Worm (Caenorhabditis elegans) whole organism, mixed stage, embryonic: ENCODE results near the gene Y37H2A.10.

Source experiments
- M03D4.4 ChIP-seq: sonication (generic microtip); optimal IDR thresholded peaks from 2 replicates; lab custom pipeline; 2017; ENCODE audit warnings: mild to moderate bottlenecking, missing genetic modification characterization, missing compliant biosample characterization
- bed-3 ChIP-seq: fragments of 200-800 bp; sonication (Bioruptor generic); optimal IDR thresholded peaks from 3 replicates; lab custom pipeline; 2018; ENCODE audit warnings: mild to moderate bottlenecking, missing genetic modification characterization, moderate library complexity, missing compliant biosample characterization
- blmp-1 ChIP-seq: fragments of 150-350 bp; optimal IDR thresholded peaks from 2 replicates; lab custom pipeline; 2014; ENCODE audit warnings: missing biosample characterization, missing genetic modification characterization
- ceh-39 ChIP-seq: fragments of 150-350 bp; optimal IDR thresholded peaks from 2 replicates; lab custom pipeline; 2014; ENCODE audit warnings: missing biosample characterization, missing genetic modification characterization
- ceh-43 ChIP-seq: fragments of 200-800 bp; sonication (Bioruptor generic); optimal IDR thresholded peaks from 2 replicates; lab custom pipeline; 2018; ENCODE audit warnings: mild to moderate bottlenecking, missing genetic modification characterization, moderate library complexity, missing compliant biosample characterization
- ceh-83 ChIP-seq: fragments of 200-800 bp; sonication (Bioruptor generic); optimal IDR thresholded peaks from 2 replicates; lab custom pipeline; 2018; ENCODE audit warnings: mild to moderate bottlenecking, missing genetic modification characterization, missing compliant biosample characterization
- ces-1 ChIP-seq: fragments of 150-350 bp; optimal IDR thresholded peaks from 2 replicates; lab custom pipeline; 2014; ENCODE audit warnings: missing biosample characterization, missing genetic modification reagents, missing genetic modification characterization
- cnd-1 ChIP-seq: fragments of 200-800 bp; sonication (Bioruptor generic); optimal IDR thresholded peaks from 2 replicates; lab custom pipeline; 2018; ENCODE audit warnings: mild to moderate bottlenecking, missing genetic modification characterization, missing compliant biosample characterization
- drap-1 ChIP-seq: fragments of 200-800 bp; sonication (Bioruptor generic); optimal IDR thresholded peaks from 3 replicates; lab custom pipeline; 2018; ENCODE audit warnings: mild to moderate bottlenecking, missing genetic modification characterization, missing compliant biosample characterization
- elt-1 ChIP-seq: sonication (generic microtip); optimal IDR thresholded peaks from 2 replicates; lab custom pipeline; 2017; ENCODE audit warnings: missing genetic modification characterization, mild to moderate bottlenecking, missing compliant biosample characterization, antibody characterized with exemption, moderate library complexity, borderline replicate concordance; ENCODE audit not compliant: insufficient read depth
- flh-1 ChIP-seq: fragments of 200-800 bp; sonication (Bioruptor generic); optimal IDR thresholded peaks from 2 replicates; lab custom pipeline; 2018; ENCODE audit warnings: mild to moderate bottlenecking, missing genetic modification characterization, moderate library complexity, missing compliant biosample characterization
- hlh-1 ChIP-seq: fragments of 150-350 bp; optimal IDR thresholded peaks from 2 replicates; lab custom pipeline; 2014; ENCODE audit warnings: missing biosample characterization, missing genetic modification reagents, missing genetic modification characterization
- lin-13 ChIP-seq: fragments of 150-350 bp; optimal IDR thresholded peaks from 2 replicates; lab custom pipeline; 2014; ENCODE audit warnings: missing biosample characterization, missing genetic modification characterization
- lin-32 ChIP-seq: fragments of 200-800 bp; sonication (Bioruptor generic); optimal IDR thresholded peaks from 2 replicates; lab custom pipeline; 2018; ENCODE audit warnings: mild to moderate bottlenecking, missing genetic modification characterization, missing compliant biosample characterization
- lsy-2 ChIP-seq: fragments of 150-350 bp; optimal IDR thresholded peaks from 2 replicates; lab custom pipeline; 2014; ENCODE audit warnings: missing biosample characterization, missing genetic modification characterization
- mab-5 ChIP-seq: fragments of 150-350 bp; optimal IDR thresholded peaks from 2 replicates; lab custom pipeline; 2014; ENCODE audit warnings: missing biosample characterization, missing genetic modification characterization
- mep-1 ChIP-seq: fragments of 150-350 bp; optimal IDR thresholded peaks from 2 replicates; lab custom pipeline; 2017; ENCODE audit warnings: missing biosample characterization, missing genetic modification reagents, missing genetic modification characterization, inconsistent platforms
- nhr-12 ChIP-seq: fragments of 150-350 bp; optimal IDR thresholded peaks from 2 replicates; lab custom pipeline; 2014; ENCODE audit warnings: missing biosample characterization, missing genetic modification characterization
- nhr-2 ChIP-seq: fragments of 150-350 bp; optimal IDR thresholded peaks from 2 replicates; lab custom pipeline; 2014; ENCODE audit warnings: missing biosample characterization, missing genetic modification characterization
- nhr-237 ChIP-seq: fragments of 150-350 bp; optimal IDR thresholded peaks from 2 replicates; lab custom pipeline; 2014; ENCODE audit warnings: missing biosample characterization, missing genetic modification characterization
- nhr-28 ChIP-seq: fragments of 150-350 bp; optimal IDR thresholded peaks from 2 replicates; lab custom pipeline; 2014; ENCODE audit warnings: missing biosample characterization, missing genetic modification characterization
- pha-4 ChIP-seq: fragments of 150-350 bp; optimal IDR thresholded peaks from 2 replicates; lab custom pipeline; 2018; ENCODE audit warnings: missing biosample characterization, missing genetic modification reagents, missing genetic modification characterization
- sem-2 ChIP-seq: fragments of 200-800 bp; sonication (Bioruptor generic); optimal IDR thresholded peaks from 2 replicates; lab custom pipeline; 2018; ENCODE audit warnings: mild to moderate bottlenecking, missing genetic modification characterization, missing compliant biosample characterization
- snpc-4 ChIP-seq: fragments of 150-350 bp; optimal IDR thresholded peaks from 2 replicates; lab custom pipeline; 2014; ENCODE audit warnings: missing biosample characterization, missing genetic modification characterization
- sptf-1 ChIP-seq: sonication (generic microtip); optimal IDR thresholded peaks from 2 replicates; lab custom pipeline; 2017; ENCODE audit warnings: mild to moderate bottlenecking, missing genetic modification characterization, moderate library complexity, missing compliant biosample characterization
- tbx-8 ChIP-seq: fragments of 200-800 bp; sonication (Bioruptor generic); optimal IDR thresholded peaks from 2 replicates; lab custom pipeline; 2018; ENCODE audit warnings: mild to moderate bottlenecking, missing genetic modification characterization, moderate library complexity, missing compliant biosample characterization
- unc-120 ChIP-seq: sonication (generic microtip); optimal IDR thresholded peaks from 2 replicates; lab custom pipeline; 2017; ENCODE audit warnings: missing genetic modification characterization, missing compliant biosample characterization; ENCODE audit not compliant: poor library complexity, severe bottlenecking
- unc-62 ChIP-seq: fragments of 150-350 bp; optimal IDR thresholded peaks from 2 replicates; lab custom pipeline; 2014; ENCODE audit warnings: missing biosample characterization, missing genetic modification reagents, missing genetic modification characterization
- zip-8 ChIP-seq: fragments of 150-350 bp; optimal IDR thresholded peaks from 2 replicates; lab custom pipeline; 2014; ENCODE audit warnings: missing biosample characterization, missing genetic modification characterization
- ztf-11 ChIP-seq: fragments of 150-350 bp; optimal IDR thresholded peaks from 2 replicates; lab custom pipeline; 2014; ENCODE audit warnings: missing biosample characterization, missing genetic modification characterization

Gene Y37H2A.10

DNA sequence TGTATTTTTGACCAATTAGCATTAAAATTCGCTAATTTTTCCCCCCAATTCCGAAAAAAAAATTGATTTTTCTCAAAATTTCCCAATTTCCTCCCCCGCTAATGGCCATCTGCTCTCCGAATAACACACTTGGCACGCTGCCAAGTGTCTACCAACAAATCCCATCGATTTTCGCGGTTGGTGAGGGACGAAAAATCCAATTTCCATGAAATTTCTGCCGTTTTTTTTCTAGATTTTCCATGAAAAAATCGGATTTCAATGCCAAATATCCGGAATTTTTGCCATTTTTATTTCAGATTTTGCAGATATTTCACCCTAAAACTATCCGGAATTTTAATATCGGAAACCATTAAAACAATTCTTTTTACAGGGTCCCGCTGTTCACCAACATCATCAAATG, 29.3 kb upstream of the Y37H2A.10 start:
- TF ChIP-seq nhr-2 (tag; lab: Kevin White, UChicago) (no peak), pha-4 (tag; lab: Kevin White, UChicago) (no peak), ces-1 (GFP tag; lab: Kevin White, UChicago) (peak; percentile 25), nhr-237 (tag; lab: Kevin White, UChicago) (no peak), lin-13 (no peak), ceh-39 (tag; lab: Kevin White, UChicago) (no peak)

DNA sequence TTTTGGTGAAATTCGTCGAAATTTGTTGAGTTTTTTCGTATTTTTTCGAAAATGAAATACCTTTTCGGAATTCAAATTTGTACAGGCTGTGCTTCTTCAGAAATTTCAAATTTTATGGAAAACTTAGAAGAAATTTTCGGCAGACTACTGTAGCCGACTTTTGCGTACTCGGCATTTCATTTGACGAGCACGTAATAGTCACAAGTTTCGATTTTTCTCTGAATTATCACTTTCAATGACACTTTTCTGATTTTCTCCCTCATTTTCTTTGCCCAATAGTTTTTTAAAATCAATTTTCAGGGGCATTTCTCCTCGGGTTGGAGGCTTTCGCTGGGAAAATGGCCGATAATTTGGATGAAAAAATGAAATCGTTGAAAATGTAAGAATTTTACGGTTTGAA, 15.2 kb upstream of the Y37H2A.10 start, which contains the start of gene fbxa-107:
fbxa-107 (plus strand) TSS at position 301 of the 400 bp plus-strand sequence.
- no peak for TF ChIP-seq lin-32

- TF ChIP-seq hlh-1 = no peak
- TF ChIP-seq nhr-2 (tag; lab: Kevin White, UChicago) = no peak
- no peak for TF ChIP-seq mab-5
- no peak for TF ChIP-seq pha-4 (tag; lab: Kevin White, UChicago)
- no peak for TF ChIP-seq cnd-1 (tag; lab: Kevin White, UChicago)
- TF ChIP-seq unc-62 (GFP tag; lab: Kevin White, UChicago) = no peak
- no peak for TF ChIP-seq ceh-83 (GFP tag; lab: Kevin White, UChicago)
- TF ChIP-seq lin-32 = no peak
- TF ChIP-seq sptf-1 = no peak
- no peak for TF ChIP-seq mep-1 (tag; lab: Kevin White, UChicago)
- no peak for TF ChIP-seq nhr-28 (tag; lab: Kevin White, UChicago)
- TF ChIP-seq ztf-11 (tag; lab: Kevin White, UChicago) = no peak
- no peak for TF ChIP-seq snpc-4 (tag; lab: Kevin White, UChicago)
- TF ChIP-seq nhr-237 (tag; lab: Kevin White, UChicago) = no peak
- no peak for TF ChIP-seq drap-1
Observed at ce11 chrV:18125075-18125474, 13.7 kb upstream of the Y37H2A.10 start, which contains the start of gene fbxa-210. Gene fbxa-210, plus strand, starts transcription at chrV:18125375.

DNA sequence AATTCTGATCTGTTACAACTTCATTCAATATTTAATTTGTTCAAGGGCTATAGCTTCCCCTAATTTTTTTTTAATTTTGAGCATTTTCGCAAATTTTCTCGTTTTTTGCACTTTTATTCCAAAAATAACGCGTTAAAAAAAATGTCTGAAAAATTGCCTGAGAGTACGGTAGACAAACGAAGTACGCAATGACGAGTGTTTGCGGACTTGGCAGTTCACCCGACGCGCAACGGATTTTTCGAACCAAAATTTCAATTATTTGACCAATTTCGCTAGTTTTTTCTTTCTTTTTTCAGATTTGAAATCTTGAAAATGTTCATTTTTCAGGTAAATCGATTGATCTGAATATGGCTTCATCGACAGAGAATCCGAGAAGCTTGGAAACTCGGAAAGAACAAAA, 11.6 kb upstream of the Y37H2A.10 start, which contains the start of gene fbxa-211:
fbxa-211 (plus strand) TSS at position 328 of the 400 bp plus-strand sequence.
- TF ChIP-seq nhr-12 (tag; lab: Kevin White, UChicago) (no peak), M03D4.4 (tag; lab: Kevin White, UChicago) (no peak), ceh-83 (GFP tag; lab: Kevin White, UChicago) (no peak), zip-8 (tag; lab: Kevin White, UChicago) (no peak), nhr-28 (tag; lab: Kevin White, UChicago) (no peak), snpc-4 (tag; lab: Kevin White, UChicago) (no peak), flh-1 (GFP tag; lab: Kevin White, UChicago) (no peak), blmp-1 (tag; lab: Kevin White, UChicago) (no peak), drap-1 (no peak), nhr-237 (tag; lab: Kevin White, UChicago) (no peak), nhr-2 (tag; lab: Kevin White, UChicago) (no peak)
- TF ChIP-seq, all 35 proteins: peak for 0

DNA sequence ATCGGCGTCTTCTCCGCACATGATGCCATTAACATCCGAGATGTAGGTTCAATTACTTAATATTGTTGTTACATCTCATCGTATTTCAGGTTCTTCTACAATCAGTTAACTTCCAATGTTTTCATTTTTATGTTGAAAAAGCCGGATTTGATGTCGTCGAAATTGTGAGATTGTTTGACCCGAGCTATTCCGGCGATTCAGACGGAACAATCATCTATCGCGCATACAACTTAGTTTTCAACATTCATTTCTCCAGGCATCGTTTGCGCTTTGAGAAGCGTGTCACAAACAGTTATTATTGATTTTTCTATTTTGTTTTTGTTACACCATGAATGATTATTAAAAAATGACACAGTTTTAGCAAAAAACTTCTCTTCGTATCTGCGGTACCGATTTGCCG, 10.2 kb upstream of the Y37H2A.10 start:
- TF ChIP-seq nhr-2 (tag; lab: Kevin White, UChicago) = no peak
- TF ChIP-seq nhr-28 (tag; lab: Kevin White, UChicago) = no peak
- TF ChIP-seq mab-5 = no peak
- TF ChIP-seq ces-1 (GFP tag; lab: Kevin White, UChicago) = no peak
- TF ChIP-seq lsy-2 (tag; lab: Kevin White, UChicago) = no peak
- TF ChIP-seq drap-1 = no peak
- TF ChIP-seq ceh-83 (GFP tag; lab: Kevin White, UChicago) = no peak
- TF ChIP-seq elt-1 (tag; lab: Kevin White, UChicago) = no peak
- no peak for TF ChIP-seq snpc-4 (tag; lab: Kevin White, UChicago)
- TF ChIP-seq blmp-1 (tag; lab: Kevin White, UChicago) = no peak
- TF ChIP-seq nhr-237 (tag; lab: Kevin White, UChicago) = no peak
- no peak for TF ChIP-seq lin-13
- no peak for TF ChIP-seq ceh-39 (tag; lab: Kevin White, UChicago)

DNA sequence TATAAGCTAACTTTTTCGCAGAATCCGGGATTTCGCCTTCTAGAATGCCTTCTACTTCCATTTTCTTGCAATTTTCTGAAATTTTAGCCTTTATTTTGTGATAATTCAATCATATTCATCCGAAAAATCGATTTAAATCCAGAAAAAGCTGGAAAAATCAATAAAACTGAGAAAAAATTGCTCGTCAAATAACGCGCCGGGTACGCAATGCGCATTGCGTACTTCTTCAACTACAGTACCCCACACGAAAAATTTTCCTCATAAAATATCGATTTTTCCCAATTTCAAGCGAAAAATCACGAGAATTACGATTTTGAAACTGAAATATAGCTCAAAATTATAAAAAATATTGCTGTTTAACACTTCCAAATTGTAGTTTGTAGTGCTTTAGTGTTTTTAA, 7.7 kb upstream of the Y37H2A.10 start, which contains the start of gene Y37H2A.12:
Y37H2A.12 (minus strand) TSS at position 81 of the 400 bp plus-strand sequence.
- TF ChIP-seq ztf-11 (tag; lab: Kevin White, UChicago) = no peak
- no peak for TF ChIP-seq M03D4.4 (tag; lab: Kevin White, UChicago)
- TF ChIP-seq hlh-1 = no peak
- TF ChIP-seq, all 35 proteins: peak for 0

DNA sequence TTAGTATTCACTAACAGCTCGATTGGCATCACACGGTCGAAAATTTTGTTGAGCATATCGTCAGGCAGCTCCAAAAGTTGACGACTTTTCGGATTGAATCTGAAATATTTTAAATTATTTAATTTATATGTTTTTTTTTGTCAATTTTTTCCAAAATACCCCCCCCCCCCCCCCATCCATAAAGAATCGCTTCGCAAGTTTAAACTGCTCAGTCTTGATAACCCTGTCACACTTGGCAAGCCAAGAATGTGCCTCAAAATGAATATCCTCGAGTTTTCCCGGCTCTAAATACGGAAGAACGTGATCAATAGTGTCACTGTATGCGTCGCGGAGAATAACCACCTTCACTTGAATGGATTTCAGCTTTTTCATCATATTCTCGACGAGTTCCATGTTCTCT, 5.6 kb upstream of the Y37H2A.10 start, which contains the start of gene Y37H2A.18:
Y37H2A.18 (minus strand) TSS at position 101 of the 400 bp plus-strand sequence.
- TF ChIP-seq ceh-43 (no peak), nhr-2 (tag; lab: Kevin White, UChicago) (no peak), bed-3 (GFP tag; lab: Kevin White, UChicago) (no peak), blmp-1 (tag; lab: Kevin White, UChicago) (no peak), ztf-11 (tag; lab: Kevin White, UChicago) (no peak), sem-2 (GFP tag; lab: Kevin White, UChicago) (no peak), nhr-237 (tag; lab: Kevin White, UChicago) (no peak), mab-5 (no peak), hlh-1 (no peak), M03D4.4 (tag; lab: Kevin White, UChicago) (no peak), lin-13 (no peak), nhr-12 (tag; lab: Kevin White, UChicago) (no peak), cnd-1 (tag; lab: Kevin White, UChicago) (no peak), unc-120 (tag; lab: Kevin White, UChicago) (no peak), nhr-28 (tag; lab: Kevin White, UChicago) (no peak), tbx-8 (GFP tag; lab: Kevin White, UChicago) (no peak), ceh-39 (tag; lab: Kevin White, UChicago) (no peak), elt-1 (tag; lab: Kevin White, UChicago) (no peak), mep-1 (tag; lab: Kevin White, UChicago) (no peak), lsy-2 (tag; lab: Kevin White, UChicago) (no peak)
